Fruit fly (Drosophila melanogaster) whole organism, embryonic: ENCODE data around the gene Actn.

Source experiments
- Awh ChIP-seq: fragments of 200-800 bp; sonication (Bioruptor generic); IDR thresholded peaks from 2 replicates; pipeline ENCODE4, ENCODE4 v1.3.6; 2022; ENCODE audit warnings: missing biosample characterization, missing genetic modification characterization
- BEAF-32 ChIP-seq: fragments of 200-800 bp; sonication (Bioruptor generic); optimal IDR thresholded peaks from 3 replicates; lab custom pipeline; 2017; ENCODE audit warnings: missing biosample characterization, missing genetic modification characterization, mild to moderate bottlenecking, moderate library complexity, missing genetic modification reagents
- Bgb ChIP-seq: fragments of 200-800 bp; sonication (Bioruptor generic); IDR thresholded peaks from 2 replicates; pipeline ENCODE4 v1.3.6; 2022; ENCODE audit warnings: missing biosample characterization, missing genetic modification characterization; ENCODE audit not compliant: partially characterized antibody
- Bteb2 ChIP-seq: fragments of 200-800 bp; sonication (Bioruptor generic); optimal IDR thresholded peaks from 2 replicates; lab custom pipeline; 2016; ENCODE audit warnings: missing biosample characterization, missing genetic modification characterization
- CG12104 ChIP-seq: fragments of 200-800 bp; sonication (Bioruptor generic); optimal IDR thresholded peaks from 3 replicates; lab custom pipeline; 2016; ENCODE audit warnings: missing biosample characterization, missing genetic modification characterization
- CG14441 ChIP-seq: fragments of 200-800 bp; sonication (Bioruptor generic); IDR thresholded peaks from 2 replicates; pipeline ENCODE4 v1.3.6; 2022; ENCODE audit warnings: missing biosample characterization, missing genetic modification characterization
- CG14710 ChIP-seq: fragments of 200-800 bp; sonication (Bioruptor generic); optimal IDR thresholded peaks from 3 replicates; lab custom pipeline; 2019; ENCODE audit warnings: missing biosample characterization, mild to moderate bottlenecking, missing genetic modification characterization, moderate library complexity
- CG14860 ChIP-seq: fragments of 200-800 bp; sonication (Bioruptor generic); IDR thresholded peaks from 3 replicates; pipeline ENCODE4 v1.3.6; 2022; ENCODE audit warnings: missing biosample characterization, missing genetic modification characterization; ENCODE audit not compliant: partially characterized antibody
- CG1529 ChIP-seq: fragments of 200-800 bp; sonication (Bioruptor generic); optimal IDR thresholded peaks from 3 replicates; lab custom pipeline; 2018; ENCODE audit warnings: missing biosample characterization, missing genetic modification characterization
- CG1602 ChIP-seq: fragments of 200-800 bp; sonication (Bioruptor generic); optimal IDR thresholded peaks from 3 replicates; lab custom pipeline; 2016; ENCODE audit warnings: missing biosample characterization, missing genetic modification characterization
- CG16779 ChIP-seq: fragments of 200-800 bp; sonication (Bioruptor generic); IDR thresholded peaks from 2 replicates; pipeline ENCODE4 v1.3.6; 2022; ENCODE audit warnings: missing biosample characterization, missing genetic modification characterization
- CG2129 ChIP-seq: fragments of 200-800 bp; sonication (Bioruptor generic); IDR thresholded peaks from 2 replicates; pipeline ENCODE4 v1.3.6; 2022; ENCODE audit warnings: missing biosample characterization, missing genetic modification characterization; ENCODE audit not compliant: partially characterized antibody
- CG2678 ChIP-seq: fragments of 200-800 bp; sonication (Bioruptor generic); optimal IDR thresholded peaks from 3 replicates; lab custom pipeline; 2019; ENCODE audit warnings: missing biosample characterization, mild to moderate bottlenecking, missing genetic modification characterization, moderate library complexity
- CG3065 ChIP-seq: fragments of 200-800 bp; sonication (Bioruptor generic); optimal IDR thresholded peaks from 2 replicates; lab custom pipeline; 2016; ENCODE audit warnings: missing biosample characterization, missing genetic modification characterization
- CG4328 ChIP-seq: fragments of 200-800 bp; sonication (Bioruptor generic); optimal IDR thresholded peaks from 3 replicates; lab custom pipeline; 2017; ENCODE audit warnings: missing biosample characterization, missing genetic modification reagents, missing genetic modification characterization
- CG4404 ChIP-seq: fragments of 200-800 bp; sonication (Bioruptor generic); IDR thresholded peaks from 2 replicates; pipeline ENCODE4 v1.3.6; 2022; ENCODE audit warnings: missing biosample characterization, missing genetic modification characterization
- CG7928 ChIP-seq: fragments of 200-800 bp; sonication (Bioruptor generic); optimal IDR thresholded peaks from 2 replicates; lab custom pipeline; 2017; ENCODE audit warnings: missing biosample characterization, mild to moderate bottlenecking, missing genetic modification characterization
- CG8281 ChIP-seq: fragments of 200-800 bp; sonication (Bioruptor generic); optimal IDR thresholded peaks from 2 replicates; lab custom pipeline; 2018; ENCODE audit warnings: missing biosample characterization, mild to moderate bottlenecking, missing genetic modification characterization, moderate library complexity
- CG8359 ChIP-seq: fragments of 200-800 bp; sonication (Bioruptor generic); optimal IDR thresholded peaks from 2 replicates; lab custom pipeline; 2017; ENCODE audit warnings: missing biosample characterization, mild to moderate bottlenecking, missing genetic modification characterization, borderline replicate concordance
- Dll ChIP-seq: fragments of 200-800 bp; sonication (Bioruptor generic); IDR thresholded peaks from 4 replicates; pipeline ENCODE4 v1.3.6; 2022; ENCODE audit warnings: missing biosample characterization, missing genetic modification characterization; ENCODE audit not compliant: partially characterized antibody
- Dref ChIP-seq: fragments of 200-800 bp; sonication (Bioruptor generic); IDR thresholded peaks from 2 replicates; pipeline ENCODE4 v1.3.6; 2022; ENCODE audit warnings: missing biosample characterization, missing genetic modification characterization
- Hmx ChIP-seq: fragments of 200-800 bp; sonication (Bioruptor generic); optimal IDR thresholded peaks from 2 replicates; lab custom pipeline; 2016; ENCODE audit warnings: missing biosample characterization, missing genetic modification characterization
- MBD-R2 ChIP-seq: fragments of 200-800 bp; sonication (Bioruptor generic); IDR thresholded peaks from 2 replicates; pipeline ENCODE4 v1.3.6; 2022; ENCODE audit warnings: missing biosample characterization, missing genetic modification characterization
- Mrtf ChIP-seq: fragments of 200-800 bp; sonication (Bioruptor generic); IDR thresholded peaks from 3 replicates; pipeline ENCODE4 v1.3.6; 2022; ENCODE audit warnings: missing biosample characterization, missing genetic modification characterization
- NC2β ChIP-seq: fragments of 200-800 bp; sonication (Bioruptor generic); optimal IDR thresholded peaks from 2 replicates; lab custom pipeline; 2016; ENCODE audit warnings: missing biosample characterization, missing genetic modification characterization
- NFAT ChIP-seq: fragments of 200-800 bp; sonication (Bioruptor generic); IDR thresholded peaks from 2 replicates; pipeline ENCODE4 v1.3.6; 2022; ENCODE audit warnings: missing biosample characterization, missing genetic modification characterization
- Oli ChIP-seq: fragments of 200-800 bp; sonication (Bioruptor generic); optimal IDR thresholded peaks from 2 replicates; lab custom pipeline; 2018; ENCODE audit warnings: missing biosample characterization, mild to moderate bottlenecking, missing genetic modification characterization, moderate library complexity
- Sry-δ ChIP-seq: fragments of 200-800 bp; sonication (Bioruptor generic); optimal IDR thresholded peaks from 2 replicates; lab custom pipeline; 2016; ENCODE audit warnings: missing biosample characterization, missing genetic modification characterization
- YL-1 ChIP-seq: fragments of 200-800 bp; sonication (Bioruptor generic); optimal IDR thresholded peaks from 3 replicates; lab custom pipeline; 2017; ENCODE audit warnings: missing biosample characterization, mild to moderate bottlenecking, missing genetic modification characterization
- al ChIP-seq: fragments of 200-800 bp; sonication (Bioruptor generic); IDR thresholded peaks from 2 replicates; pipeline ENCODE4 v1.3.6; 2022; ENCODE audit warnings: missing biosample characterization, missing genetic modification characterization
- corto ChIP-seq: fragments of 200-800 bp; sonication (Bioruptor generic); optimal IDR thresholded peaks from 2 replicates; lab custom pipeline; 2016; ENCODE audit warnings: missing biosample characterization, mild to moderate bottlenecking, missing genetic modification characterization, moderate library complexity
- crol ChIP-seq: fragments of 200-800 bp; sonication (Bioruptor generic); IDR thresholded peaks from 2 replicates; pipeline ENCODE4 v1.3.6; 2022; ENCODE audit warnings: missing biosample characterization, missing genetic modification characterization
- crp ChIP-seq, 2 experiments: fragments of 200-800 bp; sonication (Bioruptor generic); optimal IDR thresholded peaks; 2 replicates in 1 of 2; 3 replicates in 1 of 2; lab custom pipeline; 2017; ENCODE audit warnings: missing biosample characterization in 2 of 2, missing genetic modification characterization in 2 of 2, mild to moderate bottlenecking in 1 of 2, moderate library complexity in 1 of 2
- eyg ChIP-seq: fragments of 200-800 bp; sonication (Bioruptor generic); optimal IDR thresholded peaks from 3 replicates; lab custom pipeline; 2016; ENCODE audit warnings: missing biosample characterization, missing genetic modification characterization
- fd102C ChIP-seq: fragments of 200-800 bp; sonication (Bioruptor generic); optimal IDR thresholded peaks from 2 replicates; lab custom pipeline; 2018; ENCODE audit warnings: missing biosample characterization, mild to moderate bottlenecking, missing genetic modification characterization, moderate library complexity
- gce ChIP-seq: fragments of 200-800 bp; sonication (Bioruptor generic); IDR thresholded peaks from 3 replicates; pipeline ENCODE4 v1.3.6; 2022; ENCODE audit warnings: missing biosample characterization, missing genetic modification characterization
- gfzf ChIP-seq: fragments of 200-800 bp; sonication (Bioruptor generic); optimal IDR thresholded peaks from 2 replicates; lab custom pipeline; 2016; ENCODE audit warnings: missing biosample characterization, mild to moderate bottlenecking, missing genetic modification characterization, moderate library complexity
- hth ChIP-seq: fragments of >200 bp; optimal IDR thresholded peaks from 2 replicates; lab custom pipeline; 2017; ENCODE audit warnings: inconsistent platforms
- nau ChIP-seq: fragments of 200-800 bp; sonication (Bioruptor generic); optimal IDR thresholded peaks from 3 replicates; lab custom pipeline; 2017; ENCODE audit warnings: missing biosample characterization, mild to moderate bottlenecking, missing genetic modification characterization, missing genetic modification reagents
- prd ChIP-seq, 3 experiments: fragments of >200 bp in 2 of 3; fragments of 200-800 bp in 1 of 3; sonication (Bioruptor generic) in 1 of 3; optimal IDR thresholded peaks in 2 of 3; IDR thresholded peaks in 1 of 3; 2 replicates in 2 of 3; 3 replicates in 1 of 3; pipeline versions ENCODE4 v1.3.6 to Lab custom; 2017 to 2022; ENCODE audit warnings: missing biosample characterization in 1 of 3, missing genetic modification characterization in 1 of 3
- psq ChIP-seq: fragments of 200-800 bp; sonication (Bioruptor generic); optimal IDR thresholded peaks from 2 replicates; lab custom pipeline; 2017; ENCODE audit warnings: missing biosample characterization, missing genetic modification characterization
- sd ChIP-seq: fragments of 200-800 bp; sonication (Bioruptor generic); optimal IDR thresholded peaks from 3 replicates; lab custom pipeline; 2018; ENCODE audit warnings: missing biosample characterization, mild to moderate bottlenecking, missing genetic modification characterization, moderate library complexity
- sima ChIP-seq: fragments of 200-800 bp; sonication (Bioruptor generic); optimal IDR thresholded peaks from 2 replicates; lab custom pipeline; 2016; ENCODE audit warnings: missing biosample characterization, missing genetic modification characterization
- tap ChIP-seq: fragments of 200-800 bp; optimal IDR thresholded peaks from 3 replicates; lab custom pipeline; 2019; ENCODE audit warnings: missing biosample characterization, mild to moderate bottlenecking, missing genetic modification characterization, moderate library complexity
- tgo ChIP-seq: fragments of 200-800 bp; sonication (Bioruptor generic); IDR thresholded peaks from 3 replicates; pipeline ENCODE4 v1.3.6; 2022; ENCODE audit warnings: missing biosample characterization, missing genetic modification characterization
- z ChIP-seq: fragments of 200-800 bp; sonication (Bioruptor generic); IDR thresholded peaks from 3 replicates; pipeline ENCODE4 v1.3.6; 2022; ENCODE audit warnings: missing biosample characterization, missing genetic modification characterization
- zen ChIP-seq: fragments of 200-800 bp; sonication (Bioruptor generic); optimal IDR thresholded peaks from 3 replicates; lab custom pipeline; 2018; ENCODE audit warnings: missing biosample characterization, mild to moderate bottlenecking, missing genetic modification characterization, moderate library complexity

Gene Actn

DNA sequence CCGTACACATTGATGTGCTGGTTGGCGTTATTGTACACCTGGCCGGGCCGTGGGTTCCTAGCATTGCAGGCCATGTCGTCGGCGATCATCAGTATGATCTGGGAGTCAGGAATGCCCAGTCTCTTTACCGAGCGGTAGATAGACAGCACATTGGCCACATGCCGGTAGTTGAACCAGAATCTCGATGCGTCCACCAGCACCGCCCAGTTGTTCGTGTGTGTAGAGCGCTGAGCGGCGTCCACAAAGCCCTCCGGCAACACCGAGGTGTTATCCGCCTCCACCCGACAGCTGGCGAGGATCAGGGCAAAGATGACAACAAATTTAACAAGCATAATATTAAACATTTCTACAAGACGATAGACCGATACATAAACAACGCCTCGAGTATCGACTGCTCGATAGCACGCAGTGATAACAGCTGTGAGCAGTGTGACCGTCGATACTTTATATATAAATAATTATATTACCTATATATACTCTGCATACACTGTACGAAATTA lies 33.1 kb downstream of the Actn start, which contains the start of gene PIG-K (continued):
- peak; percentile 52; the same call in 2 of the 3 replicates for TF ChIP-seq CG14860 (GFP tag; lab: Robert Waterston, UW)
- peak in 1 of 2 experiments; percentile 79 for TF ChIP-seq crp (GFP tag; optimal IDR thresholded peaks at IDR 0.05; lab: Kevin White, UChicago)
- TF ChIP-seq NFAT (GFP tag; lab: Robert Waterston, UW) = no peak
- TF ChIP-seq CG2129 (GFP tag; lab: Robert Waterston, UW) = peak; percentile 19; the same call in 1 of the 2 replicates
- peak; percentile 45 for TF ChIP-seq BEAF-32 (GFP tag; lab: Kevin White, UChicago)
- TF ChIP-seq nau (GFP tag; lab: Kevin White, UChicago) = no peak
- no peak for TF ChIP-seq psq (GFP tag; lab: Kevin White, UChicago)
- peak; percentile 27 for TF ChIP-seq YL-1 (GFP tag; lab: Kevin White, UChicago)
- peak; percentile 67 for TF ChIP-seq Dref (GFP tag; lab: Robert Waterston, UW)
- TF ChIP-seq Dll (GFP tag; lab: Robert Waterston, UW) = peak; percentile 55; the same call in 2 of the 4 replicates

- TF ChIP-seq al (GFP tag; lab: Robert Waterston, UW) = 0 out of 2 replicates have a peak, but pooled peaks have one; percentile 15
- TF ChIP-seq CG12104 (GFP tag; lab: Kevin White, UChicago) = peak; percentile 30
- TF ChIP-seq Sry-δ (GFP tag; lab: Kevin White, UChicago) = peak; percentile 29
- no peak for TF ChIP-seq sd (tag; lab: Kevin White, UChicago)
- TF ChIP-seq crol (GFP tag; lab: Robert Waterston, UW) = no peak
- TF ChIP-seq Awh = peak; percentile 54
- TF ChIP-seq Bgb (GFP tag; lab: Robert Waterston, UW) = peak; percentile 37; the same call in 1 of the 2 replicates
- peak; percentile 80 for TF ChIP-seq CG14710 (tag; lab: Kevin White, UChicago)
- TF ChIP-seq CG8359 (GFP tag; lab: Kevin White, UChicago) = peak; percentile 34
- peak; percentile 42 for TF ChIP-seq CG1602 (GFP tag; lab: Kevin White, UChicago)
- TF ChIP-seq gce (GFP tag; lab: Robert Waterston, UW) = peak; percentile 79
- peak; percentile 70 for TF ChIP-seq fd102C (GFP tag; lab: Kevin White, UChicago)
- TF ChIP-seq Oli (tag; lab: Kevin White, UChicago) = peak; percentile 46
- TF ChIP-seq sima (GFP tag; lab: Kevin White, UChicago) = no peak
- peak; percentile 17 for TF ChIP-seq gfzf (GFP tag; lab: Kevin White, UChicago)
- no peak for TF ChIP-seq CG4404
- TF ChIP-seq corto (GFP tag; lab: Kevin White, UChicago) = no peak
- peak; percentile 32 for TF ChIP-seq Bteb2 (GFP tag; lab: Kevin White, UChicago)
- TF ChIP-seq CG7928 (GFP tag; lab: Kevin White, UChicago) = peak; percentile 5
- TF ChIP-seq CG4328 (GFP tag; lab: Kevin White, UChicago) = peak; percentile 64
- TF ChIP-seq zen (tag; lab: Kevin White, UChicago) = peak; percentile 49
- peak; percentile 35 for TF ChIP-seq tap
- no peak for TF ChIP-seq prd (optimal IDR thresholded peaks at IDR 0.05; lab: Kevin White, UChicago)
- no peak for TF ChIP-seq prd (GFP tag; IDR thresholded peaks at IDR 0.05; lab: Robert Waterston, UW)
- peak; percentile 58 for TF ChIP-seq CG2678
- peak in 1 of 2 experiments; percentile 16 for TF ChIP-seq crp (GFP tag; optimal IDR thresholded peaks at IDR 0.05; lab: Kevin White, UChicago)
- TF ChIP-seq CG3065 (GFP tag; lab: Kevin White, UChicago) = peak; percentile 56
- peak; percentile 54; the same call in 1 of the 2 replicates for TF ChIP-seq CG14441 (GFP tag; lab: Robert Waterston, UW)
- peak; percentile 47; the same call in 2 of the 3 replicates for TF ChIP-seq Mrtf (GFP tag; lab: Robert Waterston, UW)
- TF ChIP-seq MBD-R2 (GFP tag; lab: Robert Waterston, UW) = peak; percentile 20; the same call in 1 of the 2 replicates
- TF ChIP-seq NC2β (GFP tag; lab: Kevin White, UChicago) = peak; percentile 78
- TF ChIP-seq z (GFP tag; lab: Robert Waterston, UW) = no peak
- TF ChIP-seq hth = no peak
- TF ChIP-seq eyg (GFP tag; lab: Kevin White, UChicago) = peak; percentile 55
- no peak for TF ChIP-seq CG16779
- TF ChIP-seq Hmx = no peak
- TF ChIP-seq CG8281 = peak; percentile 28
- TF ChIP-seq CG1529 (GFP tag; lab: Kevin White, UChicago) = peak; percentile 60
- TF ChIP-seq tgo (GFP tag; lab: Robert Waterston, UW) = peak; percentile 54; the same call in 2 of the 3 replicates
Measured at dm6 chrX:2005840-2006239, 36.3 kb downstream of the Actn start.
